Fruit fly (Drosophila melanogaster) ovary, adult (tissue): ENCODE measurements around the gene Agpat4.

Source experiments
- CG17801 ChIP-seq: fragments of 200-800 bp; optimal IDR thresholded peaks from 2 replicates; lab custom pipeline; 2019; ENCODE audit warnings: missing biosample characterization, mild to moderate bottlenecking, missing genetic modification characterization, moderate library complexity; ENCODE audit not compliant: partially characterized antibody

The Agpat4 gene

DNA sequence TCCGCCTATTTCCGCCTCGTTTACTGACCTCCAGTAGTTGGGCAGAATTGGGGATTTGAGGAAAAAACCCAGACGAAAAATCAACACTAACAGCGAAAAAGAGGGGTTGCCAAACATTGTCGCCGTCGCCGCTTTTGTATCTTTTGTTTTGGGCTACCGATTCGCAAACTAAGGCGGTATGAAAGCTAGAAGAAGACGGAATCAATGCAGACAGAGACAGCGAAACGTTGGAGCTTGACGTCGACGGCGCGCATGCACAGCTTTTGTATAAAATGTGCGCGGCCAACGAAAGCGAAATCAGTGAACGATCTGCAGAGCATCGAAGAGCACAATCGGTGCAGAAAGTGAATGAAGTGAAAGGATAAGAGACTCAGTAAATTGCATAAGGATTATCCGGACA is 42.7 kb downstream of the Agpat4 start, which contains the start of gene CG4998:
TSS of gene CG4998 (plus strand) at position 301 of the 400 bp plus-strand sequence.
- no peak for TF ChIP-seq CG17801 (GFP tag; lab: Kevin White, UChicago)

dm6 chr3L:16337739-16338138 is 43.6 kb downstream of the Agpat4 start:
- no peak for TF ChIP-seq CG17801 (GFP tag; lab: Kevin White, UChicago)

DNA sequence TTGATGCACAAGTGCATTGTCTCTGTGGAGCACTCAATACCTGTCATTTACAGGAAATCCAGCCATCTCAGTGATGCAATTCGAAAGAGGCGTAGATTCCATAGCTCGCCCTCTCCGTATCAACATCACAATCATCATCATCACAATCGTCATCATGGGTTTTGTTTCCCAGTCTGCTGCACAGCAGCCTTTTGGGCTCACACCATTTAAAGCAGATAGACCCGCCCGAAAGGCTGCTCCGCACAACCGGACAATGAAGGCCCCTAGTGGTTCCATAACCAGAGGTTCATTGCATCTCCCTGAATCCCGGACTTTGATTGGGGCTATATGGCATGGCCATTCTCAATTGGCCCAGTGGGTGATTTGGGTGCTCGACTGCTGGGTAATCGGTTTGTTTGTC is 46.5 kb downstream of the Agpat4 start:
- no peak for TF ChIP-seq CG17801 (GFP tag; lab: Kevin White, UChicago)

DNA sequence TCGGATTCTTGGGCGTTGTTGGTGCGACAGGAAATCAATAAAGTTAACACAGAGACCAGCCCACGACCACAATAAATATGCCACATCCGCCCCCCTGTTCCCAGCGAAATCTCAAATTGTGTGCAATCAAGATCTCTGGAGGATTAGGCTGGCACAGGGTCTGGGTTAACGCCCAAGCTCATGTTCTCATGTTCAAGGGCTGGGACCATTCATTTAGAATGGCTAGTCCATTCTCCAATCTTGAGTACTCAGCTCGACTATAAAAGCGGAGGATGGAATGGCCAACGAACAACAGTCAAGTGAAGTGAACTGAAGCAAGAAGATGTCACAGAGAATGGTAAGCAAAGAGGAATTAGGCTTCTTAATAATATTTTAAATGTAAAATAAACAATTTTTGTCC is 48.4 kb downstream of the Agpat4 start, which contains the start of gene CG13056:
TSS of gene CG13056 (plus strand) at position 301 of the 400 bp plus-strand sequence.
- no peak for TF ChIP-seq CG17801 (GFP tag; lab: Kevin White, UChicago)

dm6 chr3L:16331633-16332032 is 49.7 kb downstream of the Agpat4 start, which contains the start of gene retinin:
retinin (plus strand) TSS chr3L:16331933.
- no peak for TF ChIP-seq CG17801 (GFP tag; lab: Kevin White, UChicago)

DNA sequence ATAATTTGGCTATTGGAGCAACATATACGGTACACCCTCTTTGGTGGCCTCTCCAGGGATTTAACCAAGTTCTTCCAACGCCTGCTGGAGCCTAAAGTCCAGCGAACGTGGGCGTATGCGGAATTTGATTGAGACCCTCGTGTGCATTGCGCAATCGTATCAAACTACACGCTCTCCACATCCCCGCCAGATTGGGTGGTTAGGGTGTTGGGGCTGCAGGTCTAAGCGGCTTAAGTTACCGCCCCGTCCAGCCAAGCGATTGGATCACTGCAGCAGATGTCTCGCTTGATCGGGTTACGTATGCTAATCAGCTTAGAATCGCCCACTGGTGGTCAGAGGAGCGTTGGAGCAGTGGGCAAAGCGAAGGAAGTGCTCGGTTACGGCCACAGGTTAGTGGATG is 50.6 kb downstream of the Agpat4 start, which contains the start of gene CG33060:
TSS of gene CG33060 (plus strand) at position 301 of the 400 bp plus-strand sequence.
- TF ChIP-seq CG17801 (GFP tag; lab: Kevin White, UChicago) = no peak

DNA sequence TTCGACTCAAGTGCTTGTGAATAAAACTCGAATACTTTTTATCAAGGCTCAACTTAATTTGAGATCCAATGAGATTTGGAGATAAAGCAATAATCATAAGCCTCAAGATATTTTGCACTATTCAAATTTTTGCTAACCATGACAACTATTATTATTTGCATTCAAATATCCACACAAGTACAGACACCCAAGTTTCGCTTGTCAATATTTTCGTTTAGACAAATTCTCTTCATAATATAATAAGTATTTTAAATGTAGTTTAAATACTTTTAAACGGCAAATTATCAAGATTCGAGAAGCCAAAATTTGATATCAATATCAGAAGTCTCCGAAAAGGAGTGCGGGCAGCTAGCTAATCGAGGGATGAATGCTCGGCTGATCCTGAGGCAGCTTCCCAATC is 51.9 kb downstream of the Agpat4 start, which contains the start of gene CG33061:
TSS of gene CG33061 (plus strand) at position 301 of the 400 bp plus-strand sequence.
- no peak for TF ChIP-seq CG17801 (GFP tag; lab: Kevin White, UChicago)
